Fruit fly (Drosophila melanogaster) whole organism, embryonic: ENCODE measurements around the gene CG5326.

Experiments used
- Asciz ChIP-seq: fragments of 200-800 bp; sonication (Bioruptor generic); optimal IDR thresholded peaks from 2 replicates; lab custom pipeline; 2017; ENCODE audit warnings: missing biosample characterization, mild to moderate bottlenecking, missing genetic modification characterization, missing genetic modification reagents
- B-H2 ChIP-seq: fragments of 200-800 bp; sonication (Bioruptor generic); optimal IDR thresholded peaks from 2 replicates; lab custom pipeline; 2018; ENCODE audit warnings: missing biosample characterization, mild to moderate bottlenecking, missing genetic modification characterization
- CG10209 ChIP-seq: fragments of 200-800 bp; sonication (Bioruptor generic); optimal IDR thresholded peaks from 3 replicates; lab custom pipeline; 2017; ENCODE audit warnings: missing biosample characterization, mild to moderate bottlenecking, missing genetic modification characterization, missing genetic modification reagents
- CG10543 ChIP-seq: fragments of 200-800 bp; sonication (Bioruptor generic); optimal IDR thresholded peaks from 3 replicates; lab custom pipeline; 2017; ENCODE audit warnings: missing biosample characterization, mild to moderate bottlenecking, missing genetic modification characterization, moderate library complexity
- CG10565 ChIP-seq: fragments of 200-800 bp; sonication (Bioruptor generic); optimal IDR thresholded peaks from 3 replicates; lab custom pipeline; 2016; ENCODE audit warnings: missing biosample characterization, mild to moderate bottlenecking, missing genetic modification characterization
- CG12071 ChIP-seq: fragments of 200-800 bp; sonication (Bioruptor generic); optimal IDR thresholded peaks from 3 replicates; lab custom pipeline; 2018; ENCODE audit warnings: missing biosample characterization, mild to moderate bottlenecking, missing genetic modification characterization
- CG13894 ChIP-seq: fragments of 200-800 bp; sonication (Bioruptor generic); optimal IDR thresholded peaks from 3 replicates; lab custom pipeline; 2018; ENCODE audit warnings: missing biosample characterization, mild to moderate bottlenecking, missing genetic modification characterization, moderate library complexity
- CG15011 ChIP-seq: fragments of 200-800 bp; sonication (Bioruptor generic); optimal IDR thresholded peaks from 3 replicates; lab custom pipeline; 2018; ENCODE audit warnings: missing biosample characterization, mild to moderate bottlenecking, missing genetic modification characterization
- CG17568 ChIP-seq: fragments of 200-800 bp; sonication (Bioruptor generic); optimal IDR thresholded peaks from 2 replicates; lab custom pipeline; 2018; ENCODE audit warnings: missing biosample characterization, mild to moderate bottlenecking, missing genetic modification characterization, moderate library complexity
- CG17829 ChIP-seq: fragments of 200-800 bp; optimal IDR thresholded peaks from 2 replicates; lab custom pipeline; 2019; ENCODE audit warnings: missing biosample characterization, mild to moderate bottlenecking, missing genetic modification characterization, moderate library complexity
- CG18476 ChIP-seq: fragments of 200-800 bp; sonication (Bioruptor generic); optimal IDR thresholded peaks from 2 replicates; lab custom pipeline; 2016; ENCODE audit warnings: missing biosample characterization, mild to moderate bottlenecking, missing genetic modification characterization
- CG2120 ChIP-seq: fragments of 200-800 bp; sonication (Bioruptor generic); optimal IDR thresholded peaks from 3 replicates; lab custom pipeline; 2016; ENCODE audit warnings: missing biosample characterization, missing genetic modification characterization
- CG34376 ChIP-seq: fragments of 200-800 bp; sonication (Bioruptor generic); optimal IDR thresholded peaks from 2 replicates; lab custom pipeline; 2018; ENCODE audit warnings: missing biosample characterization, mild to moderate bottlenecking, missing genetic modification characterization
- CG9797 ChIP-seq: fragments of 200-800 bp; sonication (Bioruptor generic); optimal IDR thresholded peaks from 3 replicates; lab custom pipeline; 2018; ENCODE audit warnings: missing biosample characterization, mild to moderate bottlenecking, missing genetic modification characterization
- CG9932 ChIP-seq: fragments of 200-800 bp; sonication (Bioruptor generic); IDR thresholded peaks from 2 replicates; pipeline ENCODE4 v1.3.6; 2022; ENCODE audit warnings: missing biosample characterization, missing genetic modification characterization
- Camta ChIP-seq: fragments of 200-800 bp; sonication (Bioruptor generic); optimal IDR thresholded peaks from 2 replicates; lab custom pipeline; 2016; ENCODE audit warnings: missing biosample characterization, missing genetic modification characterization
- Deaf1 ChIP-seq: fragments of 200-800 bp; optimal IDR thresholded peaks from 3 replicates; lab custom pipeline; 2019; ENCODE audit warnings: missing biosample characterization, mild to moderate bottlenecking, missing genetic modification characterization, moderate library complexity
- Dip3 ChIP-seq: fragments of 200-800 bp; sonication (Bioruptor generic); optimal IDR thresholded peaks from 3 replicates; lab custom pipeline; 2016; ENCODE audit warnings: missing biosample characterization, missing genetic modification characterization
- HLH4C ChIP-seq: fragments of 200-800 bp; sonication (Bioruptor generic); IDR thresholded peaks from 3 replicates; pipeline ENCODE4 v1.3.6; 2022; ENCODE audit warnings: missing biosample characterization, missing genetic modification characterization; ENCODE audit not compliant: partially characterized antibody
- Hey ChIP-seq: fragments of 200-800 bp; sonication (Bioruptor generic); optimal IDR thresholded peaks from 3 replicates; lab custom pipeline; 2018; ENCODE audit warnings: missing biosample characterization, mild to moderate bottlenecking, missing genetic modification characterization
- Hsf ChIP-seq: fragments of 200-800 bp; sonication (Bioruptor generic); optimal IDR thresholded peaks from 3 replicates; lab custom pipeline; 2016; ENCODE audit warnings: missing biosample characterization, missing genetic modification characterization
- Pdp1 ChIP-seq, 2 experiments: fragments of 200-800 bp; sonication (Bioruptor generic); optimal IDR thresholded peaks; 3 replicates each; lab custom pipeline; 2016; ENCODE audit warnings: missing biosample characterization in 2 of 2, missing genetic modification characterization in 2 of 2, mild to moderate bottlenecking in 1 of 2, moderate library complexity in 1 of 2
- ase ChIP-seq: fragments of 200-800 bp; sonication (Bioruptor generic); IDR thresholded peaks from 3 replicates; pipeline ENCODE4 v1.3.6; 2022; ENCODE audit warnings: missing biosample characterization, missing genetic modification characterization
- cato ChIP-seq: fragments of 200-800 bp; sonication (Bioruptor generic); optimal IDR thresholded peaks from 2 replicates; lab custom pipeline; 2016; ENCODE audit warnings: missing biosample characterization, missing genetic modification characterization, borderline replicate concordance
- chinmo ChIP-seq: fragments of 200-800 bp; sonication (Bioruptor generic); IDR thresholded peaks from 4 replicates; pipeline ENCODE4 v1.3.6; 2022; ENCODE audit warnings: missing biosample characterization, missing genetic modification characterization; ENCODE audit not compliant: partially characterized antibody
- corto ChIP-seq: fragments of 200-800 bp; sonication (Bioruptor generic); optimal IDR thresholded peaks from 2 replicates; lab custom pipeline; 2016; ENCODE audit warnings: missing biosample characterization, mild to moderate bottlenecking, missing genetic modification characterization, moderate library complexity
- dmrt11E ChIP-seq: fragments of 200-800 bp; sonication (Bioruptor generic); optimal IDR thresholded peaks from 3 replicates; lab custom pipeline; 2018; ENCODE audit warnings: missing biosample characterization, mild to moderate bottlenecking, missing genetic modification characterization, moderate library complexity
- gfzf ChIP-seq: fragments of 200-800 bp; sonication (Bioruptor generic); optimal IDR thresholded peaks from 2 replicates; lab custom pipeline; 2016; ENCODE audit warnings: missing biosample characterization, mild to moderate bottlenecking, missing genetic modification characterization, moderate library complexity
- gro ChIP-seq: fragments of 200-800 bp; sonication (Bioruptor generic); optimal IDR thresholded peaks from 2 replicates; lab custom pipeline; 2016; ENCODE audit warnings: missing biosample characterization, missing genetic modification characterization
- hkb ChIP-seq, 2 experiments: fragments of 200-800 bp in 1 of 2; fragments of >200 bp in 1 of 2; sonication (Bioruptor generic) in 1 of 2; IDR thresholded peaks in 1 of 2; optimal IDR thresholded peaks in 1 of 2; 2 replicates each; pipeline versions ENCODE4 v1.3.6 to Lab custom; 2017 to 2022; ENCODE audit warnings: missing biosample characterization in 1 of 2, missing genetic modification characterization in 1 of 2
- klu ChIP-seq: fragments of 200-800 bp; sonication (Bioruptor generic); IDR thresholded peaks from 2 replicates; pipeline ENCODE4 v1.3.6; 2022; ENCODE audit warnings: missing biosample characterization, missing genetic modification characterization
- lilli ChIP-seq: fragments of 200-800 bp; sonication (Bioruptor generic); optimal IDR thresholded peaks from 3 replicates; lab custom pipeline; 2016; ENCODE audit warnings: missing biosample characterization, missing genetic modification characterization
- lola ChIP-seq, 3 experiments: fragments of >200 bp in 2 of 3; fragments of 200-800 bp in 1 of 3; sonication (Bioruptor generic) in 1 of 3; optimal IDR thresholded peaks; 2 replicates each; lab custom pipeline; 2017 to 2019; ENCODE audit warnings: missing biosample characterization in 3 of 3, missing genetic modification characterization in 3 of 3, mild to moderate bottlenecking in 1 of 3, moderate library complexity in 1 of 3
- pan ChIP-seq, 4 experiments: fragments of >200 bp in 3 of 4; fragments of 200-800 bp in 1 of 4; sonication (Bioruptor generic) in 1 of 4; optimal IDR thresholded peaks in 3 of 4; IDR thresholded peaks in 1 of 4; 2 replicates each; pipeline versions ENCODE4 v1.3.6 to Lab custom; 2017 to 2022; ENCODE audit warnings: missing biosample characterization in 2 of 4, missing genetic modification characterization in 2 of 4, mixed read lengths in 1 of 4
- pfk ChIP-seq: fragments of 200-800 bp; sonication (Bioruptor generic); optimal IDR thresholded peaks from 2 replicates; lab custom pipeline; 2018; ENCODE audit warnings: missing biosample characterization, mild to moderate bottlenecking, missing genetic modification characterization, moderate library complexity
- psq ChIP-seq: fragments of 200-800 bp; sonication (Bioruptor generic); optimal IDR thresholded peaks from 2 replicates; lab custom pipeline; 2017; ENCODE audit warnings: missing biosample characterization, missing genetic modification characterization
- sd ChIP-seq: fragments of 200-800 bp; sonication (Bioruptor generic); optimal IDR thresholded peaks from 3 replicates; lab custom pipeline; 2018; ENCODE audit warnings: missing biosample characterization, mild to moderate bottlenecking, missing genetic modification characterization, moderate library complexity
- sens ChIP-seq: fragments of 200-800 bp; sonication (Bioruptor generic); peaks from one replicate; lab custom pipeline; 2016; ENCODE audit warnings: missing biosample characterization, missing genetic modification characterization
- slp2 ChIP-seq: fragments of 200-800 bp; sonication (Bioruptor generic); optimal IDR thresholded peaks from 2 replicates; lab custom pipeline; 2016; ENCODE audit warnings: missing biosample characterization, missing genetic modification characterization
- sug ChIP-seq: fragments of 200-800 bp; optimal IDR thresholded peaks from 2 replicates; lab custom pipeline; 2019; ENCODE audit warnings: missing biosample characterization, mild to moderate bottlenecking, missing genetic modification characterization, moderate library complexity
- unc-4 ChIP-seq: fragments of 200-800 bp; sonication (Bioruptor generic); IDR thresholded peaks from 2 replicates; pipeline ENCODE4 v1.3.6; 2022; ENCODE audit warnings: missing biosample characterization, missing genetic modification characterization; ENCODE audit not compliant: partially characterized antibody

CG5326 gene

dm6 chr3R:22527192-22527591 lies 12.5 kb downstream of the CG5326 start (continued):
- TF ChIP-seq lola (GFP tag; optimal IDR thresholded peaks at IDR 0.05; lab: Kevin White, UChicago) (no peak), hkb (optimal IDR thresholded peaks at IDR 0.05; lab: Kevin White, UChicago) (peak; percentile 13), hkb (GFP tag; IDR thresholded peaks at IDR 0.05; lab: Robert Waterston, UW) (no peak), B-H2 (GFP tag; lab: Kevin White, UChicago) (peak; percentile 42), lilli (GFP tag; lab: Kevin White, UChicago) (no peak), sens (peak; percentile 41), pan (optimal IDR thresholded peaks at IDR 0.05; lab: Kevin White, UChicago) (no peak), pan (GFP tag; optimal IDR thresholded peaks at IDR 0.05 in 1 of 2, IDR thresholded peaks at IDR 0.05 in 1 of 2) (no peak), Asciz (GFP tag; lab: Kevin White, UChicago) (no peak), CG18476 (peak; percentile 83), CG12071 (GFP tag; lab: Kevin White, UChicago) (no peak), CG9932 (GFP tag; lab: Robert Waterston, UW) (peak; percentile 18; the same call in 1 of the 2 replicates), Pdp1 (GFP tag; optimal IDR thresholded peaks at IDR 0.05; lab: Kevin White, UChicago) (no peak), unc-4 (no peak), Dip3 (no peak), CG10543 (GFP tag; lab: Kevin White, UChicago) (peak; percentile 85), ase (no peak), CG17568 (GFP tag; lab: Kevin White, UChicago) (no peak), CG10209 (no peak), Hey (tag; lab: Kevin White, UChicago) (peak; percentile 82), psq (GFP tag; lab: Kevin White, UChicago) (no peak), CG2120 (peak; percentile 2), sug (tag; lab: Kevin White, UChicago) (peak; percentile 87), pfk (no peak), Hsf (GFP tag; lab: Kevin White, UChicago) (no peak), CG13894 (tag; lab: Kevin White, UChicago) (peak; percentile 12), sd (tag; lab: Kevin White, UChicago) (peak; percentile 81), klu (GFP tag; lab: Robert Waterston, UW) (no peak), CG34376 (GFP tag; lab: Kevin White, UChicago) (peak; percentile 59), CG9797 (GFP tag; lab: Kevin White, UChicago) (no peak), slp2 (GFP tag; lab: Kevin White, UChicago) (no peak), chinmo (GFP tag; lab: Robert Waterston, UW) (0 out of 4 replicates have a peak, but pooled peaks have one; percentile 33), Deaf1 (peak; percentile 58), gro (peak; percentile 83), HLH4C (GFP tag; lab: Robert Waterston, UW) (0 out of 3 replicates have a peak, but pooled peaks have one; percentile 17), CG10565 (GFP tag; lab: Kevin White, UChicago) (no peak), cato (no peak), CG15011 (GFP tag; lab: Kevin White, UChicago) (no peak), CG17829 (tag; lab: Kevin White, UChicago) (no peak), gfzf (GFP tag; lab: Kevin White, UChicago) (no peak), Camta (GFP tag; lab: Kevin White, UChicago) (no peak), dmrt11E (no peak), corto (GFP tag; lab: Kevin White, UChicago) (peak; percentile 12)
